Worm (Caenorhabditis elegans) whole organism, mixed stage, embryonic: ENCODE measurements around the gene F20G2.5.

ENCODE experiments used
- M03D4.4 ChIP-seq: sonication (generic microtip); optimal IDR thresholded peaks from 2 replicates; lab custom pipeline; 2017; ENCODE audit warnings: mild to moderate bottlenecking, missing genetic modification characterization, missing compliant biosample characterization
- bed-3 ChIP-seq: fragments of 200-800 bp; sonication (Bioruptor generic); optimal IDR thresholded peaks from 3 replicates; lab custom pipeline; 2018; ENCODE audit warnings: mild to moderate bottlenecking, missing genetic modification characterization, moderate library complexity, missing compliant biosample characterization
- blmp-1 ChIP-seq: fragments of 150-350 bp; optimal IDR thresholded peaks from 2 replicates; lab custom pipeline; 2014; ENCODE audit warnings: missing biosample characterization, missing genetic modification characterization
- ceh-39 ChIP-seq: fragments of 150-350 bp; optimal IDR thresholded peaks from 2 replicates; lab custom pipeline; 2014; ENCODE audit warnings: missing biosample characterization, missing genetic modification characterization
- ceh-43 ChIP-seq: fragments of 200-800 bp; sonication (Bioruptor generic); optimal IDR thresholded peaks from 2 replicates; lab custom pipeline; 2018; ENCODE audit warnings: mild to moderate bottlenecking, missing genetic modification characterization, moderate library complexity, missing compliant biosample characterization
- ceh-83 ChIP-seq: fragments of 200-800 bp; sonication (Bioruptor generic); optimal IDR thresholded peaks from 2 replicates; lab custom pipeline; 2018; ENCODE audit warnings: mild to moderate bottlenecking, missing genetic modification characterization, missing compliant biosample characterization
- ces-1 ChIP-seq: fragments of 150-350 bp; optimal IDR thresholded peaks from 2 replicates; lab custom pipeline; 2014; ENCODE audit warnings: missing biosample characterization, missing genetic modification reagents, missing genetic modification characterization
- cnd-1 ChIP-seq: fragments of 200-800 bp; sonication (Bioruptor generic); optimal IDR thresholded peaks from 2 replicates; lab custom pipeline; 2018; ENCODE audit warnings: mild to moderate bottlenecking, missing genetic modification characterization, missing compliant biosample characterization
- drap-1 ChIP-seq: fragments of 200-800 bp; sonication (Bioruptor generic); optimal IDR thresholded peaks from 3 replicates; lab custom pipeline; 2018; ENCODE audit warnings: mild to moderate bottlenecking, missing genetic modification characterization, missing compliant biosample characterization
- flh-1 ChIP-seq: fragments of 200-800 bp; sonication (Bioruptor generic); optimal IDR thresholded peaks from 2 replicates; lab custom pipeline; 2018; ENCODE audit warnings: mild to moderate bottlenecking, missing genetic modification characterization, moderate library complexity, missing compliant biosample characterization
- ham-2 ChIP-seq: fragments of 200-800 bp; sonication (Bioruptor generic); optimal IDR thresholded peaks from 2 replicates; lab custom pipeline; 2018; ENCODE audit warnings: mild to moderate bottlenecking, missing genetic modification characterization, missing compliant biosample characterization
- hlh-1 ChIP-seq: fragments of 150-350 bp; optimal IDR thresholded peaks from 2 replicates; lab custom pipeline; 2014; ENCODE audit warnings: missing biosample characterization, missing genetic modification reagents, missing genetic modification characterization
- lin-13 ChIP-seq: fragments of 150-350 bp; optimal IDR thresholded peaks from 2 replicates; lab custom pipeline; 2014; ENCODE audit warnings: missing biosample characterization, missing genetic modification characterization
- lin-32 ChIP-seq: fragments of 200-800 bp; sonication (Bioruptor generic); optimal IDR thresholded peaks from 2 replicates; lab custom pipeline; 2018; ENCODE audit warnings: mild to moderate bottlenecking, missing genetic modification characterization, missing compliant biosample characterization
- lsy-2 ChIP-seq: fragments of 150-350 bp; optimal IDR thresholded peaks from 2 replicates; lab custom pipeline; 2014; ENCODE audit warnings: missing biosample characterization, missing genetic modification characterization
- mab-5 ChIP-seq: fragments of 150-350 bp; optimal IDR thresholded peaks from 2 replicates; lab custom pipeline; 2014; ENCODE audit warnings: missing biosample characterization, missing genetic modification characterization
- mep-1 ChIP-seq: fragments of 150-350 bp; optimal IDR thresholded peaks from 2 replicates; lab custom pipeline; 2017; ENCODE audit warnings: missing biosample characterization, missing genetic modification reagents, missing genetic modification characterization, inconsistent platforms
- nhr-12 ChIP-seq: fragments of 150-350 bp; optimal IDR thresholded peaks from 2 replicates; lab custom pipeline; 2014; ENCODE audit warnings: missing biosample characterization, missing genetic modification characterization
- nhr-2 ChIP-seq: fragments of 150-350 bp; optimal IDR thresholded peaks from 2 replicates; lab custom pipeline; 2014; ENCODE audit warnings: missing biosample characterization, missing genetic modification characterization
- nhr-237 ChIP-seq: fragments of 150-350 bp; optimal IDR thresholded peaks from 2 replicates; lab custom pipeline; 2014; ENCODE audit warnings: missing biosample characterization, missing genetic modification characterization
- nhr-28 ChIP-seq: fragments of 150-350 bp; optimal IDR thresholded peaks from 2 replicates; lab custom pipeline; 2014; ENCODE audit warnings: missing biosample characterization, missing genetic modification characterization
- pha-4 ChIP-seq: fragments of 150-350 bp; optimal IDR thresholded peaks from 2 replicates; lab custom pipeline; 2018; ENCODE audit warnings: missing biosample characterization, missing genetic modification reagents, missing genetic modification characterization
- sem-2 ChIP-seq: fragments of 200-800 bp; sonication (Bioruptor generic); optimal IDR thresholded peaks from 2 replicates; lab custom pipeline; 2018; ENCODE audit warnings: mild to moderate bottlenecking, missing genetic modification characterization, missing compliant biosample characterization
- snpc-4 ChIP-seq: fragments of 150-350 bp; optimal IDR thresholded peaks from 2 replicates; lab custom pipeline; 2014; ENCODE audit warnings: missing biosample characterization, missing genetic modification characterization
- sptf-1 ChIP-seq: sonication (generic microtip); optimal IDR thresholded peaks from 2 replicates; lab custom pipeline; 2017; ENCODE audit warnings: mild to moderate bottlenecking, missing genetic modification characterization, moderate library complexity, missing compliant biosample characterization
- tbx-8 ChIP-seq: fragments of 200-800 bp; sonication (Bioruptor generic); optimal IDR thresholded peaks from 2 replicates; lab custom pipeline; 2018; ENCODE audit warnings: mild to moderate bottlenecking, missing genetic modification characterization, moderate library complexity, missing compliant biosample characterization
- unc-120 ChIP-seq: sonication (generic microtip); optimal IDR thresholded peaks from 2 replicates; lab custom pipeline; 2017; ENCODE audit warnings: missing genetic modification characterization, missing compliant biosample characterization; ENCODE audit not compliant: poor library complexity, severe bottlenecking
- unc-39 ChIP-seq: fragments of 150-350 bp; optimal IDR thresholded peaks from 2 replicates; lab custom pipeline; 2014; ENCODE audit warnings: missing biosample characterization, missing genetic modification characterization
- unc-62 ChIP-seq: fragments of 150-350 bp; optimal IDR thresholded peaks from 2 replicates; lab custom pipeline; 2014; ENCODE audit warnings: missing biosample characterization, missing genetic modification reagents, missing genetic modification characterization
- zip-8 ChIP-seq: fragments of 150-350 bp; optimal IDR thresholded peaks from 2 replicates; lab custom pipeline; 2014; ENCODE audit warnings: missing biosample characterization, missing genetic modification characterization
- ztf-11 ChIP-seq: fragments of 150-350 bp; optimal IDR thresholded peaks from 2 replicates; lab custom pipeline; 2014; ENCODE audit warnings: missing biosample characterization, missing genetic modification characterization

The F20G2.5 gene

ce11 chrV:13768388-13768787, 2.9 kb upstream of the F20G2.5 start, which contains the start of gene F20G2.3:
Gene F20G2.3 (minus strand): TSS chrV:13768488.
- no peak for TF ChIP-seq ztf-11

ce11 chrV:13768941-13769436, 2.3 kb upstream of the F20G2.5 start, which contains the start of gene nas-24:
Gene nas-24 (plus strand): TSS chrV:13769386.
- TF ChIP-seq ztf-11 (no peak), flh-1 (GFP tag; lab: Kevin White, UChicago) (no peak), ham-2 (GFP tag; lab: Kevin White, UChicago) (no peak), M03D4.4 (tag; lab: Kevin White, UChicago) (no peak), pha-4 (tag; lab: Kevin White, UChicago) (no peak), ceh-43 (GFP tag; lab: Kevin White, UChicago) (no peak), unc-62 (GFP tag; lab: Kevin White, UChicago) (no peak), mep-1 (tag; lab: Kevin White, UChicago) (no peak), zip-8 (no peak), nhr-28 (tag; lab: Kevin White, UChicago) (no peak), snpc-4 (no peak), unc-39 (tag; lab: Kevin White, UChicago) (no peak), blmp-1 (tag; lab: Kevin White, UChicago) (no peak), cnd-1 (tag; lab: Kevin White, UChicago) (no peak), lin-32 (GFP tag; lab: Kevin White, UChicago) (no peak), tbx-8 (GFP tag; lab: Kevin White, UChicago) (no peak), bed-3 (GFP tag; lab: Kevin White, UChicago) (no peak), ceh-83 (GFP tag; lab: Kevin White, UChicago) (no peak)

- TF ChIP-seq nhr-28 (tag; lab: Kevin White, UChicago) (no peak), lsy-2 (tag; lab: Kevin White, UChicago) (no peak), ham-2 (GFP tag; lab: Kevin White, UChicago) (no peak), zip-8 (no peak), lin-32 (GFP tag; lab: Kevin White, UChicago) (no peak), hlh-1 (tag; lab: Kevin White, UChicago) (no peak), M03D4.4 (tag; lab: Kevin White, UChicago) (no peak), bed-3 (GFP tag; lab: Kevin White, UChicago) (no peak), sptf-1 (tag; lab: Kevin White, UChicago) (no peak), lin-13 (tag; lab: Kevin White, UChicago) (no peak), ceh-39 (tag; lab: Kevin White, UChicago) (no peak), nhr-2 (tag; lab: Kevin White, UChicago) (no peak), drap-1 (no peak), mab-5 (tag; lab: Kevin White, UChicago) (no peak), ztf-11 (no peak), unc-120 (tag; lab: Kevin White, UChicago) (no peak), ceh-43 (GFP tag; lab: Kevin White, UChicago) (no peak), blmp-1 (tag; lab: Kevin White, UChicago) (no peak), nhr-237 (tag; lab: Kevin White, UChicago) (no peak), cnd-1 (tag; lab: Kevin White, UChicago) (no peak)
These were observed 4.2 kb downstream of the F20G2.5 start, which contains the start of gene F53C11.1 for ce11 chrV:13775529-13775928. Gene F53C11.1 (plus strand): TSS chrV:13775796.

- TF ChIP-seq unc-62 (GFP tag; lab: Kevin White, UChicago) (peak; percentile 34), sem-2 (GFP tag; lab: Kevin White, UChicago) (no peak)
These were observed 6.5 kb downstream of the F20G2.5 start, which contains the start of gene F53C11.9 for ce11 chrV:13777857-13778256. Gene F53C11.9 (plus strand): TSS chrV:13778015.

ce11 chrV:13780902-13781301, 9.6 kb downstream of the F20G2.5 start:
- TF ChIP-seq ces-1 (GFP tag; lab: Kevin White, UChicago), result no peak
- no peak for TF ChIP-seq cnd-1 (tag; lab: Kevin White, UChicago)
- TF ChIP-seq lsy-2 (tag; lab: Kevin White, UChicago), result no peak
- TF ChIP-seq hlh-1 (tag; lab: Kevin White, UChicago), result no peak
- no peak for TF ChIP-seq nhr-12 (tag; lab: Kevin White, UChicago)
- no peak for TF ChIP-seq ceh-83 (GFP tag; lab: Kevin White, UChicago)
- TF ChIP-seq nhr-237 (tag; lab: Kevin White, UChicago), result no peak
- no peak for TF ChIP-seq mab-5 (tag; lab: Kevin White, UChicago)
- TF ChIP-seq unc-39 (tag; lab: Kevin White, UChicago), result no peak
- TF ChIP-seq snpc-4, result no peak
- no peak for TF ChIP-seq pha-4 (tag; lab: Kevin White, UChicago)
- TF ChIP-seq flh-1 (GFP tag; lab: Kevin White, UChicago), result no peak
